Worm (Caenorhabditis elegans) whole organism, late embryonic: ENCODE results near the gene K08D10.10.
A peak's percentile ranks its signal among the peaks of the same experiment; 100 is the strongest.

Source experiments
- C08G9.2 ChIP-seq: sonication (generic microtip); optimal IDR thresholded peaks from 2 replicates; lab custom pipeline; 2016; ENCODE audit warnings: mild to moderate bottlenecking, missing genetic modification characterization, moderate library complexity, missing compliant biosample characterization
- F13H6.1 ChIP-seq: sonication (generic microtip); optimal IDR thresholded peaks from 2 replicates; lab custom pipeline; 2016; ENCODE audit warnings: missing genetic modification characterization, missing compliant biosample characterization
- K09A11.1 ChIP-seq: sonication (generic microtip); optimal IDR thresholded peaks from 2 replicates; lab custom pipeline; 2017; ENCODE audit warnings: antibody characterized with exemption, mild to moderate bottlenecking, missing genetic modification characterization, missing compliant biosample characterization; ENCODE audit not compliant: insufficient read depth
- Y22D7AL.16 ChIP-seq: sonication (generic microtip); optimal IDR thresholded peaks from 2 replicates; lab custom pipeline; 2016; ENCODE audit warnings: missing genetic modification characterization, missing compliant biosample characterization
- ama-1 ChIP-seq: fragments of 150-350 bp; optimal IDR thresholded peaks from 2 replicates; lab custom pipeline; 2014
- ceh-14 ChIP-seq: sonication (generic microtip); optimal IDR thresholded peaks from 2 replicates; lab custom pipeline; 2016; ENCODE audit warnings: missing genotype, missing genetic modification characterization, missing compliant biosample characterization
- ceh-2 ChIP-seq: sonication (generic microtip); optimal IDR thresholded peaks from 2 replicates; lab custom pipeline; 2016; ENCODE audit warnings: missing genotype, missing genetic modification characterization, missing compliant biosample characterization
- ceh-22 ChIP-seq: sonication (generic microtip); optimal IDR thresholded peaks from 2 replicates; lab custom pipeline; 2017; ENCODE audit warnings: missing biosample characterization, missing genetic modification characterization
- ceh-24 ChIP-seq: sonication (generic microtip); optimal IDR thresholded peaks from 2 replicates; lab custom pipeline; 2016; ENCODE audit warnings: mild to moderate bottlenecking, missing genetic modification characterization, missing compliant biosample characterization
- ceh-30 ChIP-seq: fragments of 150-350 bp; optimal IDR thresholded peaks from 2 replicates; lab custom pipeline; 2014; ENCODE audit warnings: missing biosample characterization, missing genetic modification characterization
- ceh-31 ChIP-seq: sonication (generic microtip); optimal IDR thresholded peaks from 2 replicates; lab custom pipeline; 2016; ENCODE audit warnings: missing genetic modification characterization, missing compliant biosample characterization
- ceh-48 ChIP-seq: sonication (generic microtip); optimal IDR thresholded peaks from 2 replicates; lab custom pipeline; 2016; ENCODE audit warnings: missing genetic modification characterization, inconsistent platforms, missing compliant biosample characterization
- ceh-6 ChIP-seq: fragments of 200-800 bp; sonication (Bioruptor generic); optimal IDR thresholded peaks from 2 replicates; lab custom pipeline; 2018; ENCODE audit warnings: mild to moderate bottlenecking, missing genetic modification characterization, missing compliant biosample characterization
- che-1 ChIP-seq: sonication (generic microtip); optimal IDR thresholded peaks from 2 replicates; lab custom pipeline; 2016; ENCODE audit warnings: mild to moderate bottlenecking, missing genetic modification characterization, missing compliant biosample characterization
- elt-2 ChIP-seq: sonication (generic microtip); optimal IDR thresholded peaks from 2 replicates; lab custom pipeline; 2016; ENCODE audit warnings: missing genetic modification reagents, missing genetic modification characterization, missing compliant biosample characterization
- ets-4 ChIP-seq: sonication (generic microtip); optimal IDR thresholded peaks from 2 replicates; lab custom pipeline; 2016; ENCODE audit warnings: missing genetic modification characterization, missing compliant biosample characterization
- eyg-1 ChIP-seq: sonication (generic microtip); optimal IDR thresholded peaks from 2 replicates; lab custom pipeline; 2016; ENCODE audit warnings: missing genotype, missing genetic modification characterization, missing compliant biosample characterization
- fkh-10 ChIP-seq: fragments of 150-350 bp; optimal IDR thresholded peaks from 2 replicates; lab custom pipeline; 2014; ENCODE audit warnings: missing biosample characterization, missing genetic modification reagents, missing genetic modification characterization
- gmeb-2 ChIP-seq: sonication (generic microtip); optimal IDR thresholded peaks from 2 replicates; lab custom pipeline; 2016; ENCODE audit warnings: missing genetic modification characterization, inconsistent platforms, missing compliant biosample characterization
- hlh-13 ChIP-seq: fragments of 200-800 bp; sonication (Bioruptor generic); optimal IDR thresholded peaks from 2 replicates; lab custom pipeline; 2018; ENCODE audit warnings: mild to moderate bottlenecking, missing genetic modification characterization, missing compliant biosample characterization
- hlh-30 ChIP-seq: sonication (generic microtip); optimal IDR thresholded peaks from 2 replicates; lab custom pipeline; 2017; ENCODE audit warnings: antibody characterized with exemption, missing genetic modification characterization, missing compliant biosample characterization; ENCODE audit not compliant: insufficient read depth
- hlh-6 ChIP-seq: sonication (generic microtip); optimal IDR thresholded peaks from 2 replicates; lab custom pipeline; 2016; ENCODE audit warnings: missing genotype, missing genetic modification characterization, missing compliant biosample characterization
- lim-6 ChIP-seq: sonication (generic microtip); optimal IDR thresholded peaks from 2 replicates; lab custom pipeline; 2016; ENCODE audit warnings: missing genetic modification characterization, missing compliant biosample characterization
- madf-2 ChIP-seq: sonication (generic microtip); optimal IDR thresholded peaks from 2 replicates; lab custom pipeline; 2017; ENCODE audit warnings: missing genetic modification characterization, missing compliant biosample characterization
- mec-3 ChIP-seq: sonication (generic microtip); optimal IDR thresholded peaks from 2 replicates; lab custom pipeline; 2016; ENCODE audit warnings: borderline replicate concordance, missing genetic modification characterization, missing compliant biosample characterization
- nfya-1 ChIP-seq: sonication (generic microtip); optimal IDR thresholded peaks from 2 replicates; lab custom pipeline; 2017; ENCODE audit warnings: missing genetic modification characterization, mild to moderate bottlenecking, missing compliant biosample characterization, antibody characterized with exemption, moderate library complexity
- nhr-11 ChIP-seq: fragments of 150-350 bp; optimal IDR thresholded peaks from 2 replicates; lab custom pipeline; 2014; ENCODE audit warnings: missing biosample characterization, missing genetic modification characterization
- nhr-232 ChIP-seq: sonication (generic microtip); optimal IDR thresholded peaks from 2 replicates; lab custom pipeline; 2016; ENCODE audit warnings: missing genetic modification characterization, missing compliant biosample characterization
- npax-4 ChIP-seq: sonication (generic microtip); optimal IDR thresholded peaks from 2 replicates; lab custom pipeline; 2016; ENCODE audit warnings: missing genetic modification characterization, missing compliant biosample characterization
- pat-9 ChIP-seq: fragments of 200-800 bp; sonication (Bioruptor generic); optimal IDR thresholded peaks from 2 replicates; lab custom pipeline; 2018; ENCODE audit warnings: mild to moderate bottlenecking, missing genetic modification characterization, moderate library complexity, missing compliant biosample characterization
- pax-1 ChIP-seq: fragments of 150-350 bp; optimal IDR thresholded peaks from 2 replicates; lab custom pipeline; 2014; ENCODE audit warnings: missing biosample characterization, missing genetic modification characterization
- pha-4 ChIP-seq: fragments of 150-350 bp; optimal IDR thresholded peaks from 2 replicates; lab custom pipeline; 2018; ENCODE audit warnings: missing biosample characterization, missing genetic modification reagents, missing genetic modification characterization
- pros-1 ChIP-seq: fragments of 150-350 bp; optimal IDR thresholded peaks from 2 replicates; lab custom pipeline; 2014; ENCODE audit warnings: missing biosample characterization, missing genetic modification reagents, missing genetic modification characterization
- syd-9 ChIP-seq: sonication (generic microtip); optimal IDR thresholded peaks from 2 replicates; lab custom pipeline; 2016; ENCODE audit warnings: mild to moderate bottlenecking, missing genetic modification characterization, moderate library complexity, missing compliant biosample characterization
- tbx-2 ChIP-seq: sonication (generic microtip); optimal IDR thresholded peaks from 2 replicates; lab custom pipeline; 2016; ENCODE audit warnings: missing genetic modification characterization, missing compliant biosample characterization
- tbx-7 ChIP-seq: sonication (generic microtip); optimal IDR thresholded peaks from 2 replicates; lab custom pipeline; 2016; ENCODE audit warnings: missing genotype, missing genetic modification characterization, missing compliant biosample characterization
- unc-3 ChIP-seq, 2 experiments: fragments of 200-800 bp in 1 of 2; sonication (Bioruptor generic) in 1 of 2; sonication (generic microtip) in 1 of 2; conservative IDR thresholded peaks in 1 of 2; optimal IDR thresholded peaks in 1 of 2; 2 replicates each; pipeline versions ENCODE4 v1.3.6 to Lab custom; 2016 to 2022; ENCODE audit warnings: missing compliant biosample characterization in 2 of 2, missing genetic modification characterization in 2 of 2, missing genetic modification reagents in 1 of 2
- unc-42 ChIP-seq: sonication (generic microtip); optimal IDR thresholded peaks from 2 replicates; lab custom pipeline; 2016; ENCODE audit warnings: missing genotype, missing genetic modification characterization, missing compliant biosample characterization
- unc-86 ChIP-seq: sonication (generic microtip); optimal IDR thresholded peaks from 2 replicates; lab custom pipeline; 2016; ENCODE audit warnings: missing genetic modification characterization, missing compliant biosample characterization
- ztf-16 ChIP-seq: sonication (generic microtip); optimal IDR thresholded peaks from 2 replicates; lab custom pipeline; 2017; ENCODE audit warnings: missing genetic modification characterization, missing compliant biosample characterization

The K08D10.10 gene

ce11 chrIV:4167296-4167695, 15.3 kb downstream of the K08D10.10 start:
- no peak for TF ChIP-seq ets-4 (tag; lab: Kevin White, UChicago)
- no peak for TF ChIP-seq syd-9 (tag; lab: Kevin White, UChicago)
- TF ChIP-seq pha-4 (tag; lab: Kevin White, UChicago), result no peak
- TF ChIP-seq eyg-1 (tag; lab: Kevin White, UChicago), result no peak
- no peak for TF ChIP-seq elt-2 (tag; lab: Kevin White, UChicago)
- no peak for TF ChIP-seq madf-2 (tag; lab: Kevin White, UChicago)
- no peak for TF ChIP-seq F13H6.1 (tag; lab: Kevin White, UChicago)
- TF ChIP-seq ceh-22 (tag; lab: Kevin White, UChicago), result no peak
- no peak for TF ChIP-seq che-1
- no peak for TF ChIP-seq ceh-14
- no peak for TF ChIP-seq pat-9 (tag; lab: Kevin White, UChicago)
- no peak for TF ChIP-seq K09A11.1
- TF ChIP-seq ztf-16 (tag; lab: Kevin White, UChicago), result no peak
- no peak for TF ChIP-seq gmeb-2 (tag; lab: Kevin White, UChicago)
- no peak for TF ChIP-seq ceh-6
- no peak for TF ChIP-seq unc-3 (GFP tag; conservative IDR thresholded peaks at IDR 0.05; lab: Robert Waterston, UW)
- TF ChIP-seq unc-3 (tag; optimal IDR thresholded peaks at IDR 0.05; lab: Kevin White, UChicago), result no peak
- no peak for TF ChIP-seq Y22D7AL.16 (tag; lab: Kevin White, UChicago)
- no peak for TF ChIP-seq hlh-6 (tag; lab: Kevin White, UChicago)
- no peak for TF ChIP-seq fkh-10 (GFP tag; lab: Kevin White, UChicago)

ce11 chrIV:4171531-4172163, 19.6 kb downstream of the K08D10.10 start, which contains the start of the genes K08D10.13 and rnp-2:
Gene K08D10.13 (minus strand): TSS chrIV:4171581.
Gene rnp-2 (plus strand): TSS chrIV:4172076.
- no peak for TF ChIP-seq ets-4 (tag; lab: Kevin White, UChicago)
- TF ChIP-seq tbx-2 (tag; lab: Kevin White, UChicago), result peak; percentile 35
- no peak for TF ChIP-seq mec-3 (tag; lab: Kevin White, UChicago)
- TF ChIP-seq C08G9.2, result peak; percentile 63
- TF ChIP-seq nfya-1, result peak; percentile 18
- TF ChIP-seq nhr-232 (tag; lab: Kevin White, UChicago), result no peak
- TF ChIP-seq nhr-11 (tag; lab: Kevin White, UChicago), result no peak
- TF ChIP-seq ceh-2 (tag; lab: Kevin White, UChicago), result peak; percentile 36
- no peak for TF ChIP-seq elt-2 (tag; lab: Kevin White, UChicago)
- TF ChIP-seq pros-1 (tag; lab: Kevin White, UChicago), result no peak
- TF ChIP-seq ceh-6, result no peak
- TF ChIP-seq fkh-10 (GFP tag; lab: Kevin White, UChicago), result no peak
- no peak for TF ChIP-seq ceh-24
- TF ChIP-seq npax-4, result no peak
- TF ChIP-seq ceh-48 (tag; lab: Kevin White, UChicago), result no peak
- TF ChIP-seq pax-1 (tag; lab: Kevin White, UChicago), result no peak
- peak; percentile 28 for TF ChIP-seq tbx-7
- no peak for TF ChIP-seq hlh-30 (tag; lab: Kevin White, UChicago)
- TF ChIP-seq hlh-13 (GFP tag; lab: Kevin White, UChicago), result no peak
- TF ChIP-seq unc-42, result peak; percentile 63
- no peak for TF ChIP-seq gmeb-2 (tag; lab: Kevin White, UChicago)
- no peak for TF ChIP-seq ceh-30 (tag; lab: Kevin White, UChicago)
- no peak for TF ChIP-seq unc-3 (GFP tag; conservative IDR thresholded peaks at IDR 0.05; lab: Robert Waterston, UW)
- no peak for TF ChIP-seq unc-3 (tag; optimal IDR thresholded peaks at IDR 0.05; lab: Kevin White, UChicago)
- peak; percentile 57 for TF ChIP-seq ceh-31 (tag; lab: Kevin White, UChicago)
- TF ChIP-seq, all 69 proteins: peak for 7

- TF ChIP-seq tbx-2 (tag; lab: Kevin White, UChicago) (no peak), elt-2 (tag; lab: Kevin White, UChicago) (no peak), Y22D7AL.16 (tag; lab: Kevin White, UChicago) (no peak), unc-86 (tag; lab: Kevin White, UChicago) (no peak), pat-9 (tag; lab: Kevin White, UChicago) (no peak), ama-1 (lab: Kevin White, UChicago) (no peak), lim-6 (no peak), ztf-16 (tag; lab: Kevin White, UChicago) (no peak), ceh-24 (no peak)
Observed at ce11 chrIV:4172242-4172641, 20.2 kb downstream of the K08D10.10 start.
